Worm (Caenorhabditis elegans) whole organism, late embryonic: ENCODE measurements around the gene slc-36.5.

Source experiments
- F13H6.1 ChIP-seq: sonication (generic microtip); optimal IDR thresholded peaks from 2 replicates; lab custom pipeline; 2016; ENCODE audit warnings: missing genetic modification characterization, missing compliant biosample characterization
- ceh-22 ChIP-seq: sonication (generic microtip); optimal IDR thresholded peaks from 2 replicates; lab custom pipeline; 2017; ENCODE audit warnings: missing biosample characterization, missing genetic modification characterization
- ceh-48 ChIP-seq: sonication (generic microtip); optimal IDR thresholded peaks from 2 replicates; lab custom pipeline; 2016; ENCODE audit warnings: missing genetic modification characterization, inconsistent platforms, missing compliant biosample characterization
- fax-1 ChIP-seq: sonication (generic microtip); optimal IDR thresholded peaks from 2 replicates; lab custom pipeline; 2016; ENCODE audit warnings: missing genotype, missing genetic modification characterization, missing compliant biosample characterization
- fkh-6 ChIP-seq: sonication (generic microtip); optimal IDR thresholded peaks from 2 replicates; lab custom pipeline; 2016; ENCODE audit warnings: missing genetic modification characterization, missing compliant biosample characterization
- npax-4 ChIP-seq: sonication (generic microtip); optimal IDR thresholded peaks from 2 replicates; lab custom pipeline; 2016; ENCODE audit warnings: missing genetic modification characterization, missing compliant biosample characterization
- pax-1 ChIP-seq: fragments of 150-350 bp; optimal IDR thresholded peaks from 2 replicates; lab custom pipeline; 2014; ENCODE audit warnings: missing biosample characterization, missing genetic modification characterization

DNA sequence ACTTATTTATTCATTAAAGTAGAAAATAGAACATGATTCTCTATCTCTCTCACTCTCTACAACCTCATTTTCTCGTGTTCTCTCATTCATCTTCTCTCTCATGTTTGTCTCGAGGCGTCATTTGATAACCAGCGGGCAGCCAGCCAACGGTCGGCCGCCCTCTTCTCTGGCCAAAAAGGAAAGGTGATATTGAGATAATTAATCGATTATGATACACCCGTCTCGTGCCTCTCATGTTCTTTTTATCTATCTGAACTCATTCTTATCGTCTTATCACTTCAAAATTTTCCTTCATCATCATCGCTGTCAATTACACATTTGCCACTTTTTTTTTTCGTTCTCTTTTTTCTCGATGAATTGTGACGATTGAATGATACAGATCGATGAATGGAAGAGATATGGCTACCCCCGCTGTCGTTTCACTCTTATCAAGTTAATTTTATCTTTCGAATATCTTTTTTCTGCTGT lies 34.2 kb downstream of the slc-36.5 start:
- TF ChIP-seq F13H6.1 (tag; lab: Kevin White, UChicago) (no peak), pax-1 (no peak), ceh-48 (peak; percentile 14), fax-1 (tag; lab: Kevin White, UChicago) (no peak), ceh-22 (tag; lab: Kevin White, UChicago) (no peak), fkh-6 (tag; lab: Kevin White, UChicago) (no peak), npax-4 (no peak)
